Worm (Caenorhabditis elegans) whole organism, L3 larva: Measurements from ENCODE around the gene F21C10.9.

ENCODE experiments used
- R02D3.7 ChIP-seq: fragments of 150-350 bp; optimal IDR thresholded peaks from 2 replicates; lab custom pipeline; 2014; ENCODE audit warnings: missing biosample characterization, missing genetic modification characterization
- fos-1 ChIP-seq: fragments of 150-350 bp; optimal IDR thresholded peaks from 2 replicates; lab custom pipeline; 2014; ENCODE audit warnings: missing biosample characterization, missing genetic modification characterization
- ztf-4 ChIP-seq: fragments of 150-350 bp; optimal IDR thresholded peaks from 2 replicates; lab custom pipeline; 2014; ENCODE audit warnings: missing biosample characterization, missing genetic modification characterization

DNA sequence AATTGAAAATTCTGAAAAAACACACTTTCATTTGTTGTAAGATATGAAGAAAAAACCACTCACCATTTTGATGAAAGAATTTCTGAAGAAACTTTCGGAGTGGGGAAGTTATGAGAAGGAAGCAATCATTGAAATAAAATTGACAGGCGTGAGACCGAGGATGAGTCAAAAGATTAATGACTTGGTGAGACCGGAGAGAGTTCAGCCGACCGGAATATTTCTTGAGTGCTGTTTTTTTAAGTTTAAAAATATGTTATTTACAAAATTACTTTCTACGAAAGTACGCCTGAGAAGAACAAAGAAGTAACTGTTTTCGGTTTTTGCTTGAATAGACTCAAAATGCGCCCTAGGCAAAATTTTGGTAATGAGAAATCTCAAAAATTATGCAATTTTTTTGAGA is 42.2 kb downstream of the F21C10.9 start, which contains the start of gene C25E10.10:
- no peak for TF ChIP-seq fos-1 (tag; lab: Kevin White, UChicago)
- TF ChIP-seq R02D3.7 (tag; lab: Kevin White, UChicago) = no peak
- TF ChIP-seq ztf-4 (tag; lab: Kevin White, UChicago) = no peak
